Fruit fly (Drosophila melanogaster): ENCODE results near the gene SF1.

- TF ChIP-seq CG8478 (optimal IDR thresholded peaks at IDR 0.05) (no peak), CTCF (optimal IDR thresholded peaks at IDR 0.05) (no peak)
These were observed 4.4 kb downstream of the SF1 start for dm6 chr3R:17544594-17544993.
